Fruit fly (Drosophila melanogaster) whole organism, embryonic: Measurements from ENCODE around the gene CG17028.
A peak's percentile ranks its signal among the peaks of the same experiment; 100 is the strongest.

ENCODE experiments used
- CG1024 ChIP-seq: fragments of 200-800 bp; sonication (Bioruptor generic); IDR thresholded peaks from 2 replicates; pipeline ENCODE4 v1.3.6; 2022; ENCODE audit warnings: missing biosample characterization, missing genetic modification characterization
- CG10565 ChIP-seq: fragments of 200-800 bp; sonication (Bioruptor generic); optimal IDR thresholded peaks from 3 replicates; lab custom pipeline; 2016; ENCODE audit warnings: missing biosample characterization, mild to moderate bottlenecking, missing genetic modification characterization
- CG11696 ChIP-seq: fragments of 200-800 bp; sonication (Bioruptor generic); IDR thresholded peaks from 2 replicates; pipeline ENCODE4 v1.3.6; 2022; ENCODE audit warnings: missing biosample characterization, missing genetic modification characterization
- CG1603 ChIP-seq: fragments of 200-800 bp; sonication (Bioruptor generic); optimal IDR thresholded peaks from 2 replicates; lab custom pipeline; 2019; ENCODE audit warnings: missing biosample characterization, mild to moderate bottlenecking, missing genetic modification characterization, moderate library complexity
- CG2889 ChIP-seq: fragments of 200-800 bp; sonication (Bioruptor generic); IDR thresholded peaks from 3 replicates; pipeline ENCODE4 v1.3.6; 2022; ENCODE audit warnings: missing biosample characterization, missing genetic modification characterization
- CG32532 ChIP-seq: fragments of 200-800 bp; sonication (Bioruptor generic); IDR thresholded peaks from 2 replicates; pipeline ENCODE4 v1.3.6; 2022; ENCODE audit warnings: missing biosample characterization, missing genetic modification characterization
- CG33557 ChIP-seq: fragments of 200-800 bp; sonication (Bioruptor generic); optimal IDR thresholded peaks from 2 replicates; lab custom pipeline; 2019; ENCODE audit warnings: missing biosample characterization, mild to moderate bottlenecking, missing genetic modification characterization, moderate library complexity
- CG3838 ChIP-seq: fragments of 200-800 bp; sonication (Bioruptor generic); optimal IDR thresholded peaks from 3 replicates; lab custom pipeline; 2016; ENCODE audit warnings: missing biosample characterization, missing genetic modification characterization
- CG4707 ChIP-seq: fragments of 200-800 bp; sonication (Bioruptor generic); optimal IDR thresholded peaks from 2 replicates; lab custom pipeline; 2018; ENCODE audit warnings: missing biosample characterization, mild to moderate bottlenecking, missing genetic modification characterization, moderate library complexity
- CG4854 ChIP-seq: fragments of 200-800 bp; sonication (Bioruptor generic); optimal IDR thresholded peaks from 2 replicates; lab custom pipeline; 2016; ENCODE audit warnings: missing biosample characterization, missing genetic modification characterization, inconsistent platforms
- CG6272 ChIP-seq: fragments of 200-800 bp; sonication (Bioruptor generic); IDR thresholded peaks from 2 replicates; pipeline ENCODE4 v1.3.6; 2022; ENCODE audit warnings: missing biosample characterization, missing genetic modification characterization
- CG8290 ChIP-seq, 3 experiments: fragments of 200-800 bp; sonication (Bioruptor generic); optimal IDR thresholded peaks; 2 replicates each; lab custom pipeline; 2016 to 2019; ENCODE audit warnings: missing biosample characterization in 3 of 3, missing genetic modification characterization in 3 of 3, mild to moderate bottlenecking in 2 of 3, moderate library complexity in 1 of 3
- Chrac-16 ChIP-seq: fragments of 200-800 bp; sonication (Bioruptor generic); optimal IDR thresholded peaks from 3 replicates; lab custom pipeline; 2016; ENCODE audit warnings: missing biosample characterization, missing genetic modification characterization
- Dad ChIP-seq: fragments of 200-800 bp; sonication (Bioruptor generic); optimal IDR thresholded peaks from 3 replicates; lab custom pipeline; 2016; ENCODE audit warnings: missing biosample characterization, missing genetic modification characterization
- Elba2 ChIP-seq: fragments of 200-800 bp; sonication (Bioruptor generic); optimal IDR thresholded peaks from 3 replicates; lab custom pipeline; 2016; ENCODE audit warnings: missing biosample characterization, missing genetic modification characterization
- HLH54F ChIP-seq: fragments of 200-800 bp; sonication (Bioruptor generic); optimal IDR thresholded peaks from 3 replicates; lab custom pipeline; 2016; ENCODE audit warnings: missing biosample characterization, missing genetic modification characterization
- Jarid2 ChIP-seq: fragments of 200-800 bp; sonication (Bioruptor generic); optimal IDR thresholded peaks from 3 replicates; lab custom pipeline; 2017; ENCODE audit warnings: mild to moderate bottlenecking, missing biosample characterization, missing genetic modification reagents, missing genetic modification characterization
- Lhr ChIP-seq: fragments of 200-800 bp; sonication (Bioruptor generic); optimal IDR thresholded peaks from 3 replicates; lab custom pipeline; 2017; ENCODE audit warnings: mild to moderate bottlenecking, missing biosample characterization, missing genetic modification reagents, missing genetic modification characterization
- MTF-1 ChIP-seq: fragments of 200-800 bp; sonication (Bioruptor generic); optimal IDR thresholded peaks from 2 replicates; lab custom pipeline; 2018; ENCODE audit warnings: missing biosample characterization, mild to moderate bottlenecking, missing genetic modification characterization, borderline replicate concordance
- Myb ChIP-seq: fragments of 200-800 bp; sonication (Bioruptor generic); optimal IDR thresholded peaks from 2 replicates; lab custom pipeline; 2016; ENCODE audit warnings: missing biosample characterization, missing genetic modification characterization
- Nf-YC ChIP-seq: fragments of 200-800 bp; optimal IDR thresholded peaks from 3 replicates; lab custom pipeline; 2019; ENCODE audit warnings: missing biosample characterization, mild to moderate bottlenecking, missing genetic modification characterization, moderate library complexity
- Optix ChIP-seq: fragments of 200-800 bp; sonication (Bioruptor generic); IDR thresholded peaks from 3 replicates; pipeline ENCODE4 v1.3.6; 2022; ENCODE audit warnings: missing biosample characterization, missing genetic modification characterization
- Ptx1 ChIP-seq: fragments of 200-800 bp; sonication (Bioruptor generic); IDR thresholded peaks from 2 replicates; pipeline ENCODE4 v1.3.6; 2022; ENCODE audit warnings: missing biosample characterization, missing genetic modification characterization
- Ssrp ChIP-seq: fragments of 200-800 bp; sonication (Bioruptor generic); optimal IDR thresholded peaks from 2 replicates; lab custom pipeline; 2018; ENCODE audit warnings: missing biosample characterization, mild to moderate bottlenecking, missing genetic modification characterization, moderate library complexity
- Stat92E ChIP-seq, 3 experiments: fragments of >200 bp in 2 of 3; fragments of 200-800 bp in 1 of 3; sonication (Bioruptor generic) in 1 of 3; optimal IDR thresholded peaks; 2 replicates each; lab custom pipeline; 2017 to 2019; ENCODE audit warnings: missing biosample characterization in 3 of 3, missing genetic modification characterization in 3 of 3, mild to moderate bottlenecking in 1 of 3, moderate library complexity in 1 of 3
- al ChIP-seq: fragments of 200-800 bp; sonication (Bioruptor generic); IDR thresholded peaks from 2 replicates; pipeline ENCODE4 v1.3.6; 2022; ENCODE audit warnings: missing biosample characterization, missing genetic modification characterization
- ato ChIP-seq: fragments of 200-800 bp; sonication (Bioruptor generic); IDR thresholded peaks from 2 replicates; pipeline ENCODE4 v1.3.6; 2022; ENCODE audit warnings: missing biosample characterization, missing genetic modification characterization; ENCODE audit not compliant: partially characterized antibody
- az2 ChIP-seq: fragments of 200-800 bp; sonication (Bioruptor generic); optimal IDR thresholded peaks from 3 replicates; lab custom pipeline; 2016; ENCODE audit warnings: missing biosample characterization, missing genetic modification characterization
- bbx ChIP-seq: fragments of 200-800 bp; sonication (Bioruptor generic); IDR thresholded peaks from 2 replicates; pipeline ENCODE4 v1.3.6; 2022; ENCODE audit warnings: missing biosample characterization, missing genetic modification characterization; ENCODE audit not compliant: partially characterized antibody
- cato ChIP-seq: fragments of 200-800 bp; sonication (Bioruptor generic); optimal IDR thresholded peaks from 2 replicates; lab custom pipeline; 2016; ENCODE audit warnings: missing biosample characterization, missing genetic modification characterization, borderline replicate concordance
- chn ChIP-seq: fragments of 200-800 bp; sonication (Bioruptor generic); optimal IDR thresholded peaks from 2 replicates; lab custom pipeline; 2016; ENCODE audit warnings: missing biosample characterization, missing genetic modification characterization
- ci ChIP-seq: fragments of 200-800 bp; sonication (Bioruptor generic); IDR thresholded peaks from 3 replicates; pipeline ENCODE4 v1.3.6; 2022; ENCODE audit warnings: missing biosample characterization, missing genetic modification characterization
- dmrt11E ChIP-seq: fragments of 200-800 bp; sonication (Bioruptor generic); optimal IDR thresholded peaks from 3 replicates; lab custom pipeline; 2018; ENCODE audit warnings: missing biosample characterization, mild to moderate bottlenecking, missing genetic modification characterization, moderate library complexity
- dpn ChIP-seq, 2 experiments: fragments of 200-800 bp; sonication (Bioruptor generic); optimal IDR thresholded peaks; 3 replicates each; lab custom pipeline; 2016; ENCODE audit warnings: missing biosample characterization in 2 of 2, missing genetic modification characterization in 2 of 2
- en ChIP-seq: fragments of 200-800 bp; sonication (Bioruptor generic); optimal IDR thresholded peaks from 2 replicates; lab custom pipeline; 2016; ENCODE audit warnings: missing biosample characterization, missing genetic modification characterization
- gcm ChIP-seq: fragments of 200-800 bp; sonication (Bioruptor generic); optimal IDR thresholded peaks from 2 replicates; lab custom pipeline; 2019; ENCODE audit warnings: missing biosample characterization, mild to moderate bottlenecking, missing genetic modification characterization, moderate library complexity
- gro ChIP-seq: fragments of 200-800 bp; sonication (Bioruptor generic); optimal IDR thresholded peaks from 2 replicates; lab custom pipeline; 2016; ENCODE audit warnings: missing biosample characterization, missing genetic modification characterization
- kay ChIP-seq: fragments of 200-800 bp; sonication (Bioruptor generic); optimal IDR thresholded peaks from 2 replicates; lab custom pipeline; 2016; ENCODE audit warnings: missing biosample characterization, missing genetic modification characterization
- lmd ChIP-seq: fragments of 200-800 bp; sonication (Bioruptor generic); IDR thresholded peaks from 2 replicates; pipeline ENCODE4 v1.3.6; 2022; ENCODE audit warnings: missing biosample characterization, missing genetic modification characterization
- nom ChIP-seq: fragments of 200-800 bp; sonication (Bioruptor generic); optimal IDR thresholded peaks from 2 replicates; lab custom pipeline; 2017; ENCODE audit warnings: missing biosample characterization, missing genetic modification characterization, mild to moderate bottlenecking, moderate library complexity, missing genetic modification reagents
- peb ChIP-seq: fragments of 200-800 bp; sonication (Bioruptor generic); IDR thresholded peaks from 2 replicates; pipeline ENCODE4 v1.3.6; 2022; ENCODE audit warnings: missing biosample characterization, missing genetic modification characterization
- pum ChIP-seq: fragments of 200-800 bp; sonication (Bioruptor generic); optimal IDR thresholded peaks from 2 replicates; lab custom pipeline; 2016; ENCODE audit warnings: missing biosample characterization, missing genetic modification characterization
- sd ChIP-seq: fragments of 200-800 bp; sonication (Bioruptor generic); optimal IDR thresholded peaks from 3 replicates; lab custom pipeline; 2018; ENCODE audit warnings: missing biosample characterization, mild to moderate bottlenecking, missing genetic modification characterization, moderate library complexity
- stc ChIP-seq: fragments of 200-800 bp; sonication (Bioruptor generic); IDR thresholded peaks from 2 replicates; pipeline ENCODE4 v1.3.6; 2022; ENCODE audit warnings: missing biosample characterization, missing genetic modification characterization
- toy ChIP-seq: fragments of 200-800 bp; sonication (Bioruptor generic); IDR thresholded peaks from 2 replicates; pipeline ENCODE4 v1.3.6; 2022; ENCODE audit warnings: missing biosample characterization, missing genetic modification characterization
- vfl ChIP-seq: fragments of 200-800 bp; sonication (Bioruptor generic); optimal IDR thresholded peaks from 2 replicates; lab custom pipeline; 2016; ENCODE audit warnings: missing biosample characterization, missing genetic modification characterization
- wek ChIP-seq: fragments of 200-800 bp; sonication (Bioruptor generic); optimal IDR thresholded peaks from 3 replicates; lab custom pipeline; 2018; ENCODE audit warnings: missing biosample characterization, mild to moderate bottlenecking, missing genetic modification characterization, moderate library complexity
- zen2 ChIP-seq: fragments of 200-800 bp; sonication (Bioruptor generic); IDR thresholded peaks from 3 replicates; pipeline ENCODE4 v1.3.6; 2022; ENCODE audit warnings: missing biosample characterization, missing genetic modification characterization; ENCODE audit not compliant: partially characterized antibody
- zf30C ChIP-seq: fragments of 200-800 bp; sonication (Bioruptor generic); optimal IDR thresholded peaks from 3 replicates; lab custom pipeline; 2018; ENCODE audit warnings: missing biosample characterization, mild to moderate bottlenecking, missing genetic modification characterization

Gene CG17028

dm6 chr3L:16027163-16027633 is 48.9 kb downstream of the CG17028 start (continued):
- TF ChIP-seq CG33557 (GFP tag; lab: Kevin White, UChicago) (peak; percentile 53), Myb (peak; percentile 20), Nf-YC (no peak), CG1024 (GFP tag; lab: Robert Waterston, UW) (0 out of 2 replicates have a peak, but pooled peaks have one; percentile 43), ci (peak; percentile 60; the same call in 2 of the 3 replicates), az2 (GFP tag; lab: Kevin White, UChicago) (peak; percentile 19), Ptx1 (GFP tag; lab: Robert Waterston, UW) (peak; percentile 48), CG3838 (no peak), CG8290 (GFP tag; optimal IDR thresholded peaks at IDR 0.05; lab: Kevin White, UChicago) (no peak), CG8290 (tag; optimal IDR thresholded peaks at IDR 0.05; lab: Kevin White, UChicago) (peak in 1 of 2 experiments; percentile 65), Optix (GFP tag; lab: Robert Waterston, UW) (no peak), vfl (no peak), stc (GFP tag; lab: Robert Waterston, UW) (no peak; the same call in none of the 2 replicates), pum (GFP tag; lab: Kevin White, UChicago) (no peak), MTF-1 (peak; percentile 71), CG6272 (GFP tag; lab: Robert Waterston, UW) (no peak; the same call in 1 of the 2 replicates), Stat92E (GFP tag; optimal IDR thresholded peaks at IDR 0.05; lab: Kevin White, UChicago) (no peak), Ssrp (tag; lab: Kevin White, UChicago) (no peak), wek (GFP tag; lab: Kevin White, UChicago) (peak; percentile 12), zf30C (GFP tag; lab: Kevin White, UChicago) (no peak), dmrt11E (tag; lab: Kevin White, UChicago) (peak; percentile 43), CG32532 (GFP tag; lab: Robert Waterston, UW) (peak; percentile 41; the same call in 1 of the 2 replicates), CG2889 (0 out of 3 replicates have a peak, but pooled peaks have one; percentile 19), al (GFP tag; lab: Robert Waterston, UW) (peak; percentile 21; the same call in 1 of the 2 replicates), CG1603 (no peak), Elba2 (GFP tag; lab: Kevin White, UChicago) (no peak), Dad (GFP tag; lab: Kevin White, UChicago) (no peak), CG11696 (GFP tag; lab: Robert Waterston, UW) (no peak), CG4854 (GFP tag; lab: Kevin White, UChicago) (no peak), Lhr (GFP tag; lab: Kevin White, UChicago) (peak; percentile 12), toy (GFP tag; lab: Robert Waterston, UW) (no peak), dpn (GFP tag; optimal IDR thresholded peaks at IDR 0.05; lab: Kevin White, UChicago) (peak in 1 of 2 experiments; percentile 56), HLH54F (no peak), cato (GFP tag; lab: Kevin White, UChicago) (no peak), ato (GFP tag; lab: Robert Waterston, UW) (no peak), Jarid2 (GFP tag; lab: Kevin White, UChicago) (peak; percentile 46), zen2 (GFP tag; lab: Robert Waterston, UW) (no peak), gro (GFP tag; lab: Kevin White, UChicago) (peak; percentile 54), Chrac-16 (GFP tag; lab: Kevin White, UChicago) (no peak), chn (GFP tag; lab: Kevin White, UChicago) (no peak), sd (peak; percentile 12), peb (GFP tag; lab: Robert Waterston, UW) (0 out of 2 replicates have a peak, but pooled peaks have one; percentile 24), en (GFP tag; lab: Kevin White, UChicago) (no peak), CG10565 (no peak), bbx (no peak), gcm (GFP tag; lab: Kevin White, UChicago) (no peak), nom (GFP tag; lab: Kevin White, UChicago) (peak; percentile 76), CG4707 (GFP tag; lab: Kevin White, UChicago) (peak; percentile 19), kay (GFP tag; lab: Kevin White, UChicago) (no peak), lmd (GFP tag; lab: Robert Waterston, UW) (peak; percentile 35; the same call in 1 of the 2 replicates)
